Fruit fly (Drosophila melanogaster) whole organism, embryonic: ENCODE results near the gene CG13840.

Experiments used
- Abd-B ChIP-seq: fragments of 200-800 bp; sonication (Bioruptor generic); optimal IDR thresholded peaks from 2 replicates; lab custom pipeline; 2018; ENCODE audit warnings: missing biosample characterization, mild to moderate bottlenecking, missing genetic modification characterization, moderate library complexity
- CG13624 ChIP-seq: fragments of 200-800 bp; sonication (Bioruptor generic); optimal IDR thresholded peaks from 2 replicates; lab custom pipeline; 2016; ENCODE audit warnings: missing biosample characterization, missing genetic modification characterization
- CG14050 ChIP-seq: fragments of 200-800 bp; sonication (Bioruptor generic); IDR thresholded peaks from 3 replicates; pipeline ENCODE4 v1.3.6; 2022; ENCODE audit warnings: missing biosample characterization, missing genetic modification characterization
- CG1529 ChIP-seq: fragments of 200-800 bp; sonication (Bioruptor generic); optimal IDR thresholded peaks from 3 replicates; lab custom pipeline; 2018; ENCODE audit warnings: missing biosample characterization, missing genetic modification characterization
- CG34422 ChIP-seq: fragments of 200-800 bp; sonication (Bioruptor generic); IDR thresholded peaks from 3 replicates; pipeline ENCODE4 v1.3.6; 2022; ENCODE audit warnings: missing biosample characterization, missing genetic modification characterization
- CG4282 ChIP-seq: fragments of 200-800 bp; sonication (Bioruptor generic); optimal IDR thresholded peaks from 2 replicates; lab custom pipeline; 2016; ENCODE audit warnings: missing biosample characterization, missing genetic modification characterization
- CG5245 ChIP-seq: fragments of 200-800 bp; sonication (Bioruptor generic); optimal IDR thresholded peaks from 3 replicates; lab custom pipeline; 2016; ENCODE audit warnings: missing biosample characterization, missing genetic modification characterization
- CG7786 ChIP-seq: fragments of 200-800 bp; sonication (Bioruptor generic); optimal IDR thresholded peaks from 2 replicates; lab custom pipeline; 2016; ENCODE audit warnings: missing biosample characterization, missing genetic modification characterization
- CG7963 ChIP-seq: fragments of 200-800 bp; sonication (Bioruptor generic); IDR thresholded peaks from 3 replicates; pipeline ENCODE4 v1.3.6; 2022; ENCODE audit warnings: missing biosample characterization, missing genetic modification characterization; ENCODE audit not compliant: partially characterized antibody
- Rx ChIP-seq: fragments of 200-800 bp; sonication (Bioruptor generic); IDR thresholded peaks from 2 replicates; pipeline ENCODE4 v1.3.6; 2022; ENCODE audit warnings: missing biosample characterization, missing genetic modification characterization
- bab2 ChIP-seq: fragments of 200-800 bp; sonication (Bioruptor generic); optimal IDR thresholded peaks from 2 replicates; lab custom pipeline; 2016; ENCODE audit warnings: missing biosample characterization, missing genetic modification characterization
- jing ChIP-seq: fragments of 200-800 bp; sonication (Bioruptor generic); optimal IDR thresholded peaks from 2 replicates; lab custom pipeline; 2018; ENCODE audit warnings: missing biosample characterization, mild to moderate bottlenecking, missing genetic modification characterization
- stwl ChIP-seq: fragments of 200-800 bp; sonication (Bioruptor generic); optimal IDR thresholded peaks from 3 replicates; lab custom pipeline; 2018; ENCODE audit warnings: missing biosample characterization, mild to moderate bottlenecking, missing genetic modification characterization, moderate library complexity

- TF ChIP-seq CG7963 (GFP tag; lab: Robert Waterston, UW) (no peak), CG7786 (GFP tag; lab: Kevin White, UChicago) (no peak), stwl (no peak), bab2 (GFP tag; lab: Kevin White, UChicago) (no peak), CG14050 (GFP tag; lab: Robert Waterston, UW) (no peak), CG4282 (GFP tag; lab: Kevin White, UChicago) (no peak), Rx (GFP tag; lab: Robert Waterston, UW) (no peak), CG5245 (GFP tag; lab: Kevin White, UChicago) (no peak), CG1529 (GFP tag; lab: Kevin White, UChicago) (no peak), Abd-B (GFP tag; lab: Kevin White, UChicago) (no peak), CG13624 (no peak), jing (GFP tag; lab: Kevin White, UChicago) (no peak), CG34422 (no peak)
Measured at dm6 chr3R:22769567-22769966, 46.4 kb downstream of the CG13840 start, which contains the start of gene CG43092.
